Worm (Caenorhabditis elegans) whole organism, late embryonic: ENCODE data around the gene F33G12.3.
A peak's percentile ranks its signal among the peaks of the same experiment; 100 is the strongest.

Source experiments
- C08G9.2 ChIP-seq: sonication (generic microtip); optimal IDR thresholded peaks from 2 replicates; lab custom pipeline; 2016; ENCODE audit warnings: mild to moderate bottlenecking, missing genetic modification characterization, moderate library complexity, missing compliant biosample characterization
- C38D4.7 ChIP-seq: fragments of 200-800 bp; sonication (Bioruptor generic); optimal IDR thresholded peaks from 2 replicates; lab custom pipeline; 2018; ENCODE audit warnings: mild to moderate bottlenecking, missing genetic modification characterization, moderate library complexity, missing compliant biosample characterization
- F13H6.1 ChIP-seq: sonication (generic microtip); optimal IDR thresholded peaks from 2 replicates; lab custom pipeline; 2016; ENCODE audit warnings: missing genetic modification characterization, missing compliant biosample characterization
- K09A11.1 ChIP-seq: sonication (generic microtip); optimal IDR thresholded peaks from 2 replicates; lab custom pipeline; 2017; ENCODE audit warnings: antibody characterized with exemption, mild to moderate bottlenecking, missing genetic modification characterization, missing compliant biosample characterization; ENCODE audit not compliant: insufficient read depth
- Y22D7AL.16 ChIP-seq: sonication (generic microtip); optimal IDR thresholded peaks from 2 replicates; lab custom pipeline; 2016; ENCODE audit warnings: missing genetic modification characterization, missing compliant biosample characterization
- ama-1 ChIP-seq: fragments of 150-350 bp; optimal IDR thresholded peaks from 2 replicates; lab custom pipeline; 2014
- ceh-14 ChIP-seq: sonication (generic microtip); optimal IDR thresholded peaks from 2 replicates; lab custom pipeline; 2016; ENCODE audit warnings: missing genotype, missing genetic modification characterization, missing compliant biosample characterization
- ceh-18 ChIP-seq: sonication (generic microtip); optimal IDR thresholded peaks from 2 replicates; lab custom pipeline; 2016; ENCODE audit warnings: missing genetic modification characterization, missing compliant biosample characterization
- ceh-19 ChIP-seq: fragments of 200-800 bp; sonication (Bioruptor generic); optimal IDR thresholded peaks from 2 replicates; lab custom pipeline; 2018; ENCODE audit warnings: mild to moderate bottlenecking, missing genetic modification characterization, missing compliant biosample characterization
- ceh-2 ChIP-seq: sonication (generic microtip); optimal IDR thresholded peaks from 2 replicates; lab custom pipeline; 2016; ENCODE audit warnings: missing genotype, missing genetic modification characterization, missing compliant biosample characterization
- ceh-22 ChIP-seq: sonication (generic microtip); optimal IDR thresholded peaks from 2 replicates; lab custom pipeline; 2017; ENCODE audit warnings: missing biosample characterization, missing genetic modification characterization
- ceh-31 ChIP-seq: sonication (generic microtip); optimal IDR thresholded peaks from 2 replicates; lab custom pipeline; 2016; ENCODE audit warnings: missing genetic modification characterization, missing compliant biosample characterization
- ceh-34 ChIP-seq: sonication (generic microtip); optimal IDR thresholded peaks from 2 replicates; lab custom pipeline; 2016; ENCODE audit warnings: mild to moderate bottlenecking, missing genetic modification characterization, missing compliant biosample characterization
- ceh-48 ChIP-seq: sonication (generic microtip); optimal IDR thresholded peaks from 2 replicates; lab custom pipeline; 2016; ENCODE audit warnings: missing genetic modification characterization, inconsistent platforms, missing compliant biosample characterization
- che-1 ChIP-seq: sonication (generic microtip); optimal IDR thresholded peaks from 2 replicates; lab custom pipeline; 2016; ENCODE audit warnings: mild to moderate bottlenecking, missing genetic modification characterization, missing compliant biosample characterization
- ets-4 ChIP-seq: sonication (generic microtip); optimal IDR thresholded peaks from 2 replicates; lab custom pipeline; 2016; ENCODE audit warnings: missing genetic modification characterization, missing compliant biosample characterization
- fkh-10 ChIP-seq: fragments of 150-350 bp; optimal IDR thresholded peaks from 2 replicates; lab custom pipeline; 2014; ENCODE audit warnings: missing biosample characterization, missing genetic modification reagents, missing genetic modification characterization
- gmeb-2 ChIP-seq: sonication (generic microtip); optimal IDR thresholded peaks from 2 replicates; lab custom pipeline; 2016; ENCODE audit warnings: missing genetic modification characterization, inconsistent platforms, missing compliant biosample characterization
- hlh-15 ChIP-seq: sonication (generic microtip); optimal IDR thresholded peaks from 2 replicates; lab custom pipeline; 2016; ENCODE audit warnings: missing genetic modification characterization, missing compliant biosample characterization
- hlh-30 ChIP-seq: sonication (generic microtip); optimal IDR thresholded peaks from 2 replicates; lab custom pipeline; 2017; ENCODE audit warnings: antibody characterized with exemption, missing genetic modification characterization, missing compliant biosample characterization; ENCODE audit not compliant: insufficient read depth
- hlh-6 ChIP-seq: sonication (generic microtip); optimal IDR thresholded peaks from 2 replicates; lab custom pipeline; 2016; ENCODE audit warnings: missing genotype, missing genetic modification characterization, missing compliant biosample characterization
- hlh-8 ChIP-seq: sonication (generic microtip); optimal IDR thresholded peaks from 2 replicates; lab custom pipeline; 2016; ENCODE audit warnings: missing genotype, missing genetic modification characterization, missing compliant biosample characterization
- madf-2 ChIP-seq: sonication (generic microtip); optimal IDR thresholded peaks from 2 replicates; lab custom pipeline; 2017; ENCODE audit warnings: missing genetic modification characterization, missing compliant biosample characterization
- mec-3 ChIP-seq: sonication (generic microtip); optimal IDR thresholded peaks from 2 replicates; lab custom pipeline; 2016; ENCODE audit warnings: borderline replicate concordance, missing genetic modification characterization, missing compliant biosample characterization
- nfya-1 ChIP-seq: sonication (generic microtip); optimal IDR thresholded peaks from 2 replicates; lab custom pipeline; 2017; ENCODE audit warnings: missing genetic modification characterization, mild to moderate bottlenecking, missing compliant biosample characterization, antibody characterized with exemption, moderate library complexity
- nhr-11 ChIP-seq: fragments of 150-350 bp; optimal IDR thresholded peaks from 2 replicates; lab custom pipeline; 2014; ENCODE audit warnings: missing biosample characterization, missing genetic modification characterization
- nhr-232 ChIP-seq: sonication (generic microtip); optimal IDR thresholded peaks from 2 replicates; lab custom pipeline; 2016; ENCODE audit warnings: missing genetic modification characterization, missing compliant biosample characterization
- npax-4 ChIP-seq: sonication (generic microtip); optimal IDR thresholded peaks from 2 replicates; lab custom pipeline; 2016; ENCODE audit warnings: missing genetic modification characterization, missing compliant biosample characterization
- pag-3 ChIP-seq: sonication (generic microtip); optimal IDR thresholded peaks from 2 replicates; lab custom pipeline; 2016; ENCODE audit warnings: missing compliant biosample characterization, missing genetic modification characterization, borderline replicate concordance
- pat-9 ChIP-seq: fragments of 200-800 bp; sonication (Bioruptor generic); optimal IDR thresholded peaks from 2 replicates; lab custom pipeline; 2018; ENCODE audit warnings: mild to moderate bottlenecking, missing genetic modification characterization, moderate library complexity, missing compliant biosample characterization
- pha-2 ChIP-seq: sonication (generic microtip); optimal IDR thresholded peaks from 2 replicates; lab custom pipeline; 2017; ENCODE audit warnings: mild to moderate bottlenecking, missing genetic modification characterization, missing compliant biosample characterization
- ref-2 ChIP-seq: sonication (generic microtip); optimal IDR thresholded peaks from 2 replicates; lab custom pipeline; 2016; ENCODE audit warnings: missing genetic modification characterization, missing compliant biosample characterization
- sdc-2 ChIP-seq: sonication (generic microtip); optimal IDR thresholded peaks from 2 replicates; lab custom pipeline; 2016; ENCODE audit warnings: missing genotype, missing genetic modification characterization, missing compliant biosample characterization
- sox-2 ChIP-seq: fragments of 200-800 bp; sonication (Bioruptor generic); IDR thresholded peaks from 2 replicates; pipeline ENCODE4 v1.3.6; 2022; ENCODE audit warnings: missing genetic modification reagents, missing genetic modification characterization, missing compliant biosample characterization
- syd-9 ChIP-seq: sonication (generic microtip); optimal IDR thresholded peaks from 2 replicates; lab custom pipeline; 2016; ENCODE audit warnings: mild to moderate bottlenecking, missing genetic modification characterization, moderate library complexity, missing compliant biosample characterization
- tbx-2 ChIP-seq: sonication (generic microtip); optimal IDR thresholded peaks from 2 replicates; lab custom pipeline; 2016; ENCODE audit warnings: missing genetic modification characterization, missing compliant biosample characterization
- tbx-7 ChIP-seq: sonication (generic microtip); optimal IDR thresholded peaks from 2 replicates; lab custom pipeline; 2016; ENCODE audit warnings: missing genotype, missing genetic modification characterization, missing compliant biosample characterization
- unc-42 ChIP-seq: sonication (generic microtip); optimal IDR thresholded peaks from 2 replicates; lab custom pipeline; 2016; ENCODE audit warnings: missing genotype, missing genetic modification characterization, missing compliant biosample characterization
- unc-55 ChIP-seq: sonication (generic microtip); optimal IDR thresholded peaks from 2 replicates; lab custom pipeline; 2017; ENCODE audit warnings: missing biosample characterization, missing genetic modification reagents, missing genetic modification characterization
- zip-5 ChIP-seq: sonication (generic microtip); optimal IDR thresholded peaks from 2 replicates; lab custom pipeline; 2016; ENCODE audit warnings: missing genetic modification characterization, missing compliant biosample characterization
- ztf-16 ChIP-seq: sonication (generic microtip); optimal IDR thresholded peaks from 2 replicates; lab custom pipeline; 2017; ENCODE audit warnings: missing genetic modification characterization, missing compliant biosample characterization

F33G12.3 gene

ce11 chrII:4999122-4999521 lies 34.7 kb downstream of the F33G12.3 start, which contains the start of gene citk-2 (continued):
- no peak for TF ChIP-seq hlh-6 (tag; lab: Kevin White, UChicago)
- no peak for TF ChIP-seq hlh-15
- no peak for TF ChIP-seq ceh-18 (tag; lab: Kevin White, UChicago)
- peak; percentile 86 for TF ChIP-seq nfya-1 (tag; lab: Kevin White, UChicago)
- TF ChIP-seq C38D4.7 (GFP tag; lab: Kevin White, UChicago), result no peak
- TF ChIP-seq unc-55 (GFP tag; lab: Kevin White, UChicago), result peak; percentile 61
- TF ChIP-seq ceh-22 (tag; lab: Kevin White, UChicago), result no peak
- peak; percentile 73 for TF ChIP-seq ceh-31 (tag; lab: Kevin White, UChicago)
- TF ChIP-seq sox-2, result no peak

- TF ChIP-seq ref-2 (tag; lab: Kevin White, UChicago) (no peak), tbx-2 (tag; lab: Kevin White, UChicago) (no peak), nfya-1 (tag; lab: Kevin White, UChicago) (no peak), madf-2 (tag; lab: Kevin White, UChicago) (no peak), gmeb-2 (tag; lab: Kevin White, UChicago) (no peak), unc-55 (GFP tag; lab: Kevin White, UChicago) (no peak), mec-3 (tag; lab: Kevin White, UChicago) (no peak), Y22D7AL.16 (tag; lab: Kevin White, UChicago) (no peak), che-1 (tag; lab: Kevin White, UChicago) (no peak), hlh-30 (tag; lab: Kevin White, UChicago) (no peak), ceh-19 (no peak), sox-2 (no peak)
- TF ChIP-seq, all 69 proteins: peak for 0
These were observed 35.2 kb downstream of the F33G12.3 start, which contains the start of gene F59A6.11 for ce11 chrII:4998657-4999056. Gene F59A6.11 (minus strand): TSS chrII:4998757.

ce11 chrII:4994939-4995338 lies 38.9 kb downstream of the F33G12.3 start, which contains the start of gene rnh-1.0:
Gene rnh-1.0 (plus strand): TSS chrII:4995327.
- TF ChIP-seq hlh-8 (tag; lab: Kevin White, UChicago), result no peak
- TF ChIP-seq unc-55 (GFP tag; lab: Kevin White, UChicago), result peak; percentile 31

- TF ChIP-seq pag-3, result no peak
- TF ChIP-seq C08G9.2 (tag; lab: Kevin White, UChicago), result peak; percentile 47
- TF ChIP-seq nhr-11 (tag; lab: Kevin White, UChicago), result no peak
- TF ChIP-seq fkh-10, result no peak
- peak; percentile 1 for TF ChIP-seq ceh-34
- TF ChIP-seq unc-42 (tag; lab: Kevin White, UChicago), result peak; percentile 47
- TF ChIP-seq npax-4 (tag; lab: Kevin White, UChicago), result no peak
- TF ChIP-seq tbx-2 (tag; lab: Kevin White, UChicago), result peak; percentile 62
- TF ChIP-seq ceh-31 (tag; lab: Kevin White, UChicago), result peak; percentile 70
- peak; percentile 27 for TF ChIP-seq ets-4
- peak; percentile 2 for TF ChIP-seq tbx-7 (tag; lab: Kevin White, UChicago)
- TF ChIP-seq sdc-2, result no peak
- TF ChIP-seq che-1 (tag; lab: Kevin White, UChicago), result no peak
- TF ChIP-seq zip-5 (tag; lab: Kevin White, UChicago), result peak; percentile 32
- peak; percentile 16 for TF ChIP-seq ceh-14 (tag; lab: Kevin White, UChicago)
- TF ChIP-seq ztf-16 (tag; lab: Kevin White, UChicago), result no peak
- TF ChIP-seq ceh-2 (tag; lab: Kevin White, UChicago), result peak; percentile 5
- TF ChIP-seq pha-2 (tag; lab: Kevin White, UChicago), result no peak
- no peak for TF ChIP-seq nhr-232 (tag; lab: Kevin White, UChicago)
- TF ChIP-seq hlh-6 (tag; lab: Kevin White, UChicago), result no peak
- TF ChIP-seq madf-2 (tag; lab: Kevin White, UChicago), result no peak
- no peak for TF ChIP-seq syd-9 (tag; lab: Kevin White, UChicago)
- TF ChIP-seq hlh-30 (tag; lab: Kevin White, UChicago), result no peak
- TF ChIP-seq nfya-1 (tag; lab: Kevin White, UChicago), result peak; percentile 2
- no peak for TF ChIP-seq F13H6.1
- TF ChIP-seq ceh-48 (tag; lab: Kevin White, UChicago), result peak; percentile 66
- no peak for TF ChIP-seq ama-1 (lab: Kevin White, UChicago)
- TF ChIP-seq pat-9 (tag; lab: Kevin White, UChicago), result no peak
- TF ChIP-seq K09A11.1 (tag; lab: Kevin White, UChicago), result no peak
- TF ChIP-seq, all 69 proteins: peak for 12
These were observed 40.2 kb downstream of the F33G12.3 start, which contains the start of the genes eif-1 and vps-24 for ce11 chrII:4993530-4994192. Gene eif-1 (minus strand): TSS chrII:4993580. Gene vps-24 (plus strand): TSS chrII:4993998.
